Fruit fly (Drosophila melanogaster) whole organism, prepupa: ENCODE data around the gene sqh.

ENCODE experiments used
- CG11294 ChIP-seq: fragments of 200-800 bp; sonication (Bioruptor generic); IDR thresholded peaks from 2 replicates; pipeline ENCODE4 v1.3.6; 2022; ENCODE audit warnings: missing biosample characterization, missing genetic modification characterization
- CG1621 ChIP-seq: fragments of 200-800 bp; sonication (Bioruptor generic); optimal IDR thresholded peaks from 3 replicates; lab custom pipeline; 2018; ENCODE audit warnings: missing biosample characterization, mild to moderate bottlenecking, missing genetic modification characterization
- CG3919 ChIP-seq: fragments of 200-800 bp; sonication (Bioruptor generic); optimal IDR thresholded peaks from 3 replicates; lab custom pipeline; 2016; ENCODE audit warnings: missing biosample characterization, missing genetic modification characterization
- Smox ChIP-seq: fragments of 200-800 bp; sonication (Bioruptor generic); optimal IDR thresholded peaks from 3 replicates; lab custom pipeline; 2016; ENCODE audit warnings: missing biosample characterization, missing genetic modification characterization
- eg ChIP-seq: fragments of 200-800 bp; sonication (Bioruptor generic); IDR thresholded peaks from 3 replicates; pipeline ENCODE4 v1.3.6; 2022; ENCODE audit warnings: missing biosample characterization, missing genetic modification characterization
- fd85E ChIP-seq: fragments of 200-800 bp; sonication (Bioruptor generic); optimal IDR thresholded peaks from 3 replicates; lab custom pipeline; 2016; ENCODE audit warnings: missing biosample characterization, missing genetic modification characterization

DNA sequence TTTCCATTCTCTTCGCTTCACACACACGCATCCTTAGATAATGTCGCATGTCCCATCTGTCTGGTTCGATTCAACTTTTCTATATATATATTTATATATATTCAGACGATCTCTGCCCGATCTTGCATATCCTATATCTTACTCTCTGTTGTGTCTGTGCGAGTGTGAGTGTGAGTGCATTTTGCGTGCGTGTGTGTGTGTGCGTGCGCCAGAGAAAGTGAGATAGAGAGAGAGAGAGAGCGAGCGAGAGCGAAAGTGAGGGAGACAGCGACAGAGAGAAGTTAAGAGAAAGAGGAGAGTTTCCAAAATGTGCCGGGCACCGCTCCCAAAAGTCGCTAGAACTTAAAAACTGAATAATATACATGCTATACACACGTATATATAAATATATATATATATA, 6.8 kb upstream of the sqh start:
- TF ChIP-seq fd85E (GFP tag; lab: Kevin White, UChicago) = no peak
- no peak for TF ChIP-seq Smox (GFP tag; lab: Kevin White, UChicago)
- TF ChIP-seq eg (GFP tag; lab: Robert Waterston, UW) = no peak
- TF ChIP-seq CG1621 = no peak
- no peak for TF ChIP-seq CG11294 (GFP tag; lab: Robert Waterston, UW)
- TF ChIP-seq CG3919 (GFP tag; lab: Kevin White, UChicago) = no peak
